Worm (Caenorhabditis elegans): ENCODE data around the gene W01G7.4.

W01G7.4 gene

DNA sequence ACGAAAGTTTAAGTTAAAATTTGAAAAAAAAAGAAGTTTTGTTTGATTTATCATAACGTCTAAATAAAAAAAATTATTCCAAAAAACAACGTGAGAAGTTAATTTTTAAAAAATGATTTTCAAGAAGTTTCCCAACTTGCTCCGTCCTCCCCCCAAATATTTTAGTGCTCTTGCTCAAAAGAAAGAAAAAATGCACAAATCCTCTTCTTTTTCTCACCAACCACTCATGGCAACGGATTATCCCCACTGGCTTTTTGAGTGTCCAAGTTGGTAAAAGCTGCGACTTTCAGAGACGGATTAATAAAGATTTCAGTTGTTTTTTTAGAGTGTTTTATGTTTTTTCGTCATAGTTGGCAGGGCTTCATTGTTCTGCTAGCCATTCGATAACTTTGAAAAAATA, 37.0 kb downstream of the W01G7.4 start, which contains the start of gene Y39G8C.2:
Y39G8C.2 (minus strand) TSS at position 101 of the 400 bp plus-strand sequence.
- TF ChIP-seq lin-15B (tag; optimal IDR thresholded peaks at IDR 0.05): no peak
- TF ChIP-seq hlh-17 (GFP tag; optimal IDR thresholded peaks at IDR 0.05; ENCODE audit: borderline replicate concordance): no peak
- no peak for TF ChIP-seq nhr-20 (tag; optimal IDR thresholded peaks at IDR 0.05)
- no peak for TF ChIP-seq snu-23 (GFP tag; optimal IDR thresholded peaks at IDR 0.05)
- TF ChIP-seq ceh-63 (GFP tag; optimal IDR thresholded peaks at IDR 0.05): no peak
- TF ChIP-seq nhr-19 (GFP tag; conservative IDR thresholded peaks at IDR 0.05): no peak
- no peak for TF ChIP-seq lin-13 (GFP tag; optimal IDR thresholded peaks at IDR 0.05)
- no peak for TF ChIP-seq swsn-7 (tag; optimal IDR thresholded peaks at IDR 0.05)
- no peak for TF ChIP-seq pqm-1 (tag; optimal IDR thresholded peaks at IDR 0.05)
- no peak for TF ChIP-seq unc-30 (tag; optimal IDR thresholded peaks at IDR 0.05)
- TF ChIP-seq mdl-1 (tag; optimal IDR thresholded peaks at IDR 0.05): no peak
- TF ChIP-seq nhr-76 (tag; optimal IDR thresholded peaks at IDR 0.05): no peak
- no peak for TF ChIP-seq ceh-8 (GFP tag; optimal IDR thresholded peaks at IDR 0.05)
- TF ChIP-seq dsc-1 (tag; optimal IDR thresholded peaks at IDR 0.05): no peak
- no peak for TF ChIP-seq nhr-28 (tag; optimal IDR thresholded peaks at IDR 0.05)

DNA sequence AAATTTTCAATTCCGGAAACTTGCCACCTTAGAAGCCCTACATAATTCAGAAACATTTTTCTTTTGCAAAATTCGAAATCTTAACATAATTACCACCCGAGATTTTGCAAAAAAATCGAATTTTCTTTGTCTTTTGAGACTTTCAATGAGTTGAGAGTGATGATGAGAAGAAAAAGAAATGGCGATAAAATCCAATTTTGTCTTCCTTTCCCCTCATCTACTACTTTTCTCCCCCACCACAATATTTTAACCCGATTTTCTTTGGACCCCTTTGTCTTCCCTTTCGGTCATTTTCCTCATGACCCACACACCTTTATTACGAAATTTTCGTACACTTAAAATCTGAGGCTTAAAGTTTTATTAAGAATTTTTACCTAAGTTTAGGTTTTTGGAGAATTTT, 37.8 kb downstream of the W01G7.4 start:
- TF ChIP-seq nhr-28 (tag; optimal IDR thresholded peaks at IDR 0.05) (no peak), snu-23 (GFP tag; optimal IDR thresholded peaks at IDR 0.05) (no peak), rnt-1 (tag; optimal IDR thresholded peaks at IDR 0.05) (no peak), nhr-90 (tag; optimal IDR thresholded peaks at IDR 0.05; ENCODE audit: poor library complexity) (no peak), lin-14 (GFP tag; optimal IDR thresholded peaks at IDR 0.05) (peak; percentile 48)

DNA sequence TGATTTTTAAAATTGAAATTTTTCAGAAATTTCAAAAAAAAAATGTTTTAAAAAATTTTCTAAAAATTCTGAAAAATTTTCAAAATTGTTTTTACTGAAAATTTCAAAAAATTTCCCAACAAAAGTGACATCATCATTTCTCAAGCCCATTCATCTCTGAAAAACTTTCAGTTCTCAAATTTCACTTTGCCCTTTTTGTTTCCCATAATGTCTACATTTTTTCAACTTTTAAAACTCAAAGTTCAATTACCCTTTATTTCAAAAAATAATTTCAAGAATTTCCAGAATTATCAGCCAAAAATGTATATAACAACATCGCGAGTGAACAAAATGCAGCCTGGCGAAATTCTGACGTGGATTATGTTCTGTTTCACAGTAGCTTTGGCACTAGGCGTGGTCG, 40.4 kb downstream of the W01G7.4 start, which contains the start of gene bkip-1:
bkip-1 (plus strand) TSS at position 301 of the 400 bp plus-strand sequence.
- TF ChIP-seq lsy-2 (tag; optimal IDR thresholded peaks at IDR 0.05) (no peak), isw-1 (GFP tag; IDR thresholded peaks at IDR 0.05) (no peak), jun-1 (tag; optimal IDR thresholded peaks at IDR 0.05) (no peak), lin-14 (GFP tag; optimal IDR thresholded peaks at IDR 0.05) (no peak), zag-1 (tag; optimal IDR thresholded peaks at IDR 0.05) (no peak), unc-30 (tag; optimal IDR thresholded peaks at IDR 0.05) (no peak), hpl-2 (GFP tag; optimal IDR thresholded peaks at IDR 0.05) (no peak), nhr-85 (tag) (no peak), lin-13 (GFP tag; optimal IDR thresholded peaks at IDR 0.05) (no peak), nhr-19 (GFP tag; conservative IDR thresholded peaks at IDR 0.05) (no peak), sptf-1 (tag; optimal IDR thresholded peaks at IDR 0.05) (no peak), pax-3 (tag; optimal IDR thresholded peaks at IDR 0.05) (no peak), dsc-1 (tag; optimal IDR thresholded peaks at IDR 0.05) (no peak), nhr-47 (tag; optimal IDR thresholded peaks at IDR 0.05) (no peak), nhr-11 (tag; optimal IDR thresholded peaks at IDR 0.05) (no peak), nhr-237 (tag; optimal IDR thresholded peaks at IDR 0.05) (no peak), fkh-10 (GFP tag; optimal IDR thresholded peaks at IDR 0.05) (no peak), nhr-84 (tag; optimal IDR thresholded peaks at IDR 0.05) (no peak), efl-1 (optimal IDR thresholded peaks at IDR 0.05) (no peak), efl-1 (GFP tag; optimal IDR thresholded peaks at IDR 0.05 in 1 of 2) (no peak)

ce11 chrII:14102112-14102511, 41.6 kb downstream of the W01G7.4 start:
- peak in 1 of 2 experiments; percentile 4 for TF ChIP-seq lsy-2 (tag; optimal IDR thresholded peaks at IDR 0.05)
- no peak for TF ChIP-seq unc-98 (GFP tag; IDR thresholded peaks at IDR 0.05)
- TF ChIP-seq mdl-1 (tag; optimal IDR thresholded peaks at IDR 0.05): no peak
- no peak for TF ChIP-seq ceh-90 (tag; optimal IDR thresholded peaks at IDR 0.05)
- TF ChIP-seq lin-14 (GFP tag; optimal IDR thresholded peaks at IDR 0.05): no peak
- no peak for TF ChIP-seq efl-1 (optimal IDR thresholded peaks at IDR 0.05)
- peak in 1 of 2 experiments; percentile 15 for TF ChIP-seq efl-1 (GFP tag; optimal IDR thresholded peaks at IDR 0.05 in 1 of 2)
- TF ChIP-seq tbx-2 (tag; optimal IDR thresholded peaks at IDR 0.05): no peak
- no peak for TF ChIP-seq nhr-28 (tag; optimal IDR thresholded peaks at IDR 0.05)
- TF ChIP-seq lin-35 (GFP tag; optimal IDR thresholded peaks at IDR 0.05): no peak
- no peak for TF ChIP-seq pag-3 (tag; optimal IDR thresholded peaks at IDR 0.05; ENCODE audit: borderline replicate concordance, insufficient read depth)
- peak in 1 of 3 experiments; percentile 22 for TF ChIP-seq dpl-1 (GFP tag; optimal IDR thresholded peaks at IDR 0.05)
- no peak for TF ChIP-seq hlh-4 (tag; optimal IDR thresholded peaks at IDR 0.05)
